Worm (Caenorhabditis elegans): Measurements from ENCODE around the gene wdfy-2.

DNA sequence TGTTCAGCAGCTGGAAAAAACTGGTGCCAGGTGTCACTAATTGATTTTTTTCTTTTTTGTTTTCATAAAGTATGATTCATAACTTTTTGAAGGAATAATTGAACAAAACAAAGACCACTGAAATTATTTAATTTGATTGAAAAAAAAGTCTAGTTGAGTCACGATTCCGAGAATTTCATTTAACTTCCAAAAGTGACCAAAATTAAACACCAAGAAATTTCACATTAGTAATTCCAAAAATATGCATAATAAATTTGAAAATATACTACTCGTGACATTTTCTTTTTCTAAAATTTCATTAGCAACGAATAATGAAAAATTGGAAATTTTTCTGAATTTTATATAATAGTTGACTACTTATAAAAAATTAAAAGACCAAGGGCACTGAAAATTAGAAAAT, 37.6 kb upstream of the wdfy-2 start:
- TF ChIP-seq klf-2 (GFP tag; conservative IDR thresholded peaks at IDR 0.05) (no peak), med-1 (GFP tag; optimal IDR thresholded peaks at IDR 0.05; ENCODE audit: insufficient read depth) (no peak), ztf-29 (GFP tag; IDR thresholded peaks at IDR 0.05) (no peak), T22C8.4 (GFP tag; IDR thresholded peaks at IDR 0.05) (no peak), tab-1 (GFP tag; IDR thresholded peaks at IDR 0.05) (no peak), cog-1 (tag; optimal IDR thresholded peaks at IDR 0.05) (no peak)
